Worm (Caenorhabditis elegans) whole organism, L2 larva: ENCODE results near the gene F37C12.14.

Experiments
- C34F6.9 ChIP-seq: fragments of 150-350 bp; optimal IDR thresholded peaks from 2 replicates; lab custom pipeline; 2014; ENCODE audit warnings: missing biosample characterization, missing genetic modification characterization
- F13H6.1 ChIP-seq: sonication (generic microtip); optimal IDR thresholded peaks from 2 replicates; lab custom pipeline; 2016; ENCODE audit warnings: missing genetic modification characterization, missing compliant biosample characterization
- Y55F3AM.14 ChIP-seq: fragments of 200-800 bp; sonication (Bioruptor generic); optimal IDR thresholded peaks from 2 replicates; lab custom pipeline; 2018; ENCODE audit warnings: mild to moderate bottlenecking, missing genetic modification characterization, missing compliant biosample characterization
- alr-1 ChIP-seq: fragments of 150-350 bp; optimal IDR thresholded peaks from 2 replicates; lab custom pipeline; 2014; ENCODE audit warnings: missing biosample characterization, missing genetic modification characterization
- aly-2 ChIP-seq: fragments of 150-350 bp; optimal IDR thresholded peaks from 2 replicates; lab custom pipeline; 2014; ENCODE audit warnings: missing biosample characterization, missing genetic modification characterization
- ama-1 ChIP-seq: fragments of 150-350 bp; optimal IDR thresholded peaks from 2 replicates; lab custom pipeline; 2018; ENCODE audit warnings: inconsistent platforms
- blmp-1 ChIP-seq: sonication (generic microtip); optimal IDR thresholded peaks from 2 replicates; lab custom pipeline; 2017; ENCODE audit warnings: missing genetic modification characterization, mild to moderate bottlenecking, missing compliant biosample characterization, antibody characterized with exemption, moderate library complexity; ENCODE audit not compliant: insufficient read depth
- ceh-16 ChIP-seq: fragments of 150-350 bp; optimal IDR thresholded peaks from 2 replicates; lab custom pipeline; 2014; ENCODE audit warnings: missing biosample characterization, missing genetic modification characterization
- ceh-82 ChIP-seq: fragments of 150-350 bp; optimal IDR thresholded peaks from 2 replicates; lab custom pipeline; 2014; ENCODE audit warnings: missing biosample characterization, missing genetic modification characterization
- crh-2 ChIP-seq: sonication (generic microtip); optimal IDR thresholded peaks from 2 replicates; lab custom pipeline; 2017; ENCODE audit warnings: missing biosample characterization, missing genetic modification characterization
- dmd-4 ChIP-seq: sonication (generic microtip); optimal IDR thresholded peaks from 2 replicates; lab custom pipeline; 2017; ENCODE audit warnings: missing biosample characterization, missing genetic modification characterization
- egl-27 ChIP-seq: sonication (generic microtip); optimal IDR thresholded peaks from 3 replicates; lab custom pipeline; 2017; ENCODE audit warnings: missing biosample characterization, missing genetic modification reagents, missing genetic modification characterization
- elt-1 ChIP-seq: fragments of 150-350 bp; optimal IDR thresholded peaks from 2 replicates; lab custom pipeline; 2014; ENCODE audit warnings: missing biosample characterization, missing genetic modification characterization
- elt-3 ChIP-seq: sonication (generic microtip); optimal IDR thresholded peaks from 2 replicates; lab custom pipeline; 2017; ENCODE audit warnings: missing biosample characterization, missing genetic modification characterization
- fos-1 ChIP-seq: fragments of 150-350 bp; optimal IDR thresholded peaks from 2 replicates; lab custom pipeline; 2014; ENCODE audit warnings: missing biosample characterization, missing genetic modification characterization
- gmeb-1 ChIP-seq: fragments of 150-350 bp; optimal IDR thresholded peaks from 2 replicates; lab custom pipeline; 2014; ENCODE audit warnings: missing biosample characterization, missing genetic modification characterization
- lin-11 ChIP-seq: fragments of 150-350 bp; sonication (generic microtip); optimal IDR thresholded peaks from 2 replicates; lab custom pipeline; 2014; ENCODE audit warnings: missing biosample characterization, missing genetic modification characterization, inconsistent platforms, mixed read lengths
- lin-13 ChIP-seq: fragments of 150-350 bp; optimal IDR thresholded peaks from 2 replicates; lab custom pipeline; 2014; ENCODE audit warnings: missing biosample characterization, missing genetic modification reagents, missing genetic modification characterization
- lsy-2 ChIP-seq, 2 experiments: fragments of 150-350 bp in 1 of 2; sonication (generic microtip) in 1 of 2; optimal IDR thresholded peaks; 2 replicates each; lab custom pipeline; 2014 to 2017; ENCODE audit warnings: missing biosample characterization in 2 of 2, missing genetic modification characterization in 2 of 2
- mab-5 ChIP-seq: fragments of 150-350 bp; optimal IDR thresholded peaks from 2 replicates; lab custom pipeline; 2014; ENCODE audit warnings: missing biosample characterization, missing genetic modification characterization
- mbf-1 ChIP-seq: sonication (generic microtip); optimal IDR thresholded peaks from 2 replicates; lab custom pipeline; 2017; ENCODE audit warnings: missing biosample characterization, missing genetic modification characterization
- mdl-1 ChIP-seq, 2 experiments: fragments of 150-350 bp in 1 of 2; sonication (generic microtip) in 1 of 2; optimal IDR thresholded peaks; 2 replicates each; lab custom pipeline; 2017; ENCODE audit warnings: missing biosample characterization in 2 of 2, missing genetic modification characterization in 2 of 2
- nhr-10 ChIP-seq: sonication (generic microtip); optimal IDR thresholded peaks from 2 replicates; lab custom pipeline; 2017; ENCODE audit warnings: missing biosample characterization, missing genetic modification characterization
- nhr-11 ChIP-seq: fragments of 150-350 bp; optimal IDR thresholded peaks from 2 replicates; lab custom pipeline; 2014; ENCODE audit warnings: missing biosample characterization, missing genetic modification characterization
- nhr-12 ChIP-seq: fragments of 150-350 bp; optimal IDR thresholded peaks from 2 replicates; lab custom pipeline; 2014; ENCODE audit warnings: missing biosample characterization, missing genetic modification characterization
- nhr-129 ChIP-seq: fragments of 150-350 bp; optimal IDR thresholded peaks from 2 replicates; lab custom pipeline; 2014; ENCODE audit warnings: missing biosample characterization, missing genetic modification characterization
- nhr-21 ChIP-seq: fragments of 150-350 bp; optimal IDR thresholded peaks from 2 replicates; lab custom pipeline; 2014; ENCODE audit warnings: missing biosample characterization, missing genetic modification characterization
- nhr-23 ChIP-seq: fragments of 150-350 bp; optimal IDR thresholded peaks from 2 replicates; lab custom pipeline; 2014; ENCODE audit warnings: missing biosample characterization, missing genetic modification reagents, missing genetic modification characterization
- nhr-237 ChIP-seq: fragments of 150-350 bp; optimal IDR thresholded peaks from 2 replicates; lab custom pipeline; 2014; ENCODE audit warnings: missing biosample characterization, missing genetic modification characterization
- nhr-25 ChIP-seq: fragments of 150-350 bp; sonication (generic microtip); optimal IDR thresholded peaks from 3 replicates; lab custom pipeline; 2014; ENCODE audit warnings: missing biosample characterization, missing genetic modification characterization
- nhr-77 ChIP-seq: fragments of 150-350 bp; optimal IDR thresholded peaks from 2 replicates; lab custom pipeline; 2014; ENCODE audit warnings: missing biosample characterization, missing genetic modification characterization
- sma-3 ChIP-seq: sonication (generic microtip); optimal IDR thresholded peaks from 2 replicates; lab custom pipeline; 2016; ENCODE audit warnings: missing genetic modification reagents, missing genetic modification characterization, missing compliant biosample characterization
- sma-9 ChIP-seq, 2 experiments: fragments of 150-350 bp in 1 of 2; sonication (generic microtip) in 1 of 2; optimal IDR thresholded peaks; 2 replicates each; lab custom pipeline; 2014 to 2016; ENCODE audit warnings: missing genetic modification characterization in 2 of 2, mild to moderate bottlenecking in 1 of 2, missing biosample characterization in 1 of 2, missing compliant biosample characterization in 1 of 2, missing genetic modification reagents in 1 of 2, moderate library complexity in 1 of 2
- snpc-4 ChIP-seq: fragments of 150-350 bp; optimal IDR thresholded peaks from 2 replicates; lab custom pipeline; 2014; ENCODE audit warnings: missing biosample characterization, missing genetic modification characterization
- unc-39 ChIP-seq: fragments of 150-350 bp; optimal IDR thresholded peaks from 2 replicates; lab custom pipeline; 2014; ENCODE audit warnings: missing biosample characterization, missing genetic modification characterization
- unc-55 ChIP-seq: fragments of 150-350 bp; sonication (generic microtip); optimal IDR thresholded peaks from 3 replicates; lab custom pipeline; 2014; ENCODE audit warnings: missing biosample characterization, missing genetic modification reagents, missing genetic modification characterization
- ztf-11 ChIP-seq: sonication (generic microtip); optimal IDR thresholded peaks from 2 replicates; lab custom pipeline; 2017; ENCODE audit warnings: missing biosample characterization, missing genetic modification characterization

The F37C12.14 gene

DNA sequence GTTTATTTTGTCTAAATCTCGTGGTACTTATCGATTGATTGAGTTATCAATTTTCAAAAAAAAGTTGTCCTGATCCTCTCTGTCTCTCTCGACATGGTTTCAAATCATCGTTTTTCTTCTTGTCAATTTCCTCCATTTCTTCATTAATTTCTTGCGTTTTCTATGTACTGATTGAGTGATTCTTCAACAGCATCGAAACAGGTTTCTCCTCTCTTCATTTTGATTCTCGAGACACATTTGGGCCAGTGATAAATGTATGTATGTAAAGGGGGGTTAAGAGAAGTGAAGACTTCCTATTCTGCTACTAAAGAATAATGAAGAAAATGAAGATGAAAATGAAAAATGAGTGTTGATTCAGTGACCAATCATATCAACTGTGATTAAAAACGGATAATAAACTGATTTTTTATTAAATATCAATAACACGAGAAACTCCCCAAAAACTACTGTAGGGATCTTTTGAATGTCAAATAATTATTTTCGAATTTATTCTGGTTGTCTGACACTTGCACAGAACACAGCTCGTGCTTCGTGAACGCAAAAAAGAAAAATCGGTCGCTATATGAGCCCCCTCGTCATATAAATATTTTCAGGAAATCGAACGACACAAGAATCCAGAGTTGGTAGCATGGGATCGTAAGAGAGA lies 17.9 kb upstream of the F37C12.14 start:
- TF ChIP-seq lin-13 (GFP tag; lab: Kevin White, UChicago) = no peak
- peak; percentile 75 for TF ChIP-seq egl-27 (tag; lab: Kevin White, UChicago)
- no peak for TF ChIP-seq C34F6.9
- TF ChIP-seq sma-3 (GFP tag; lab: Kevin White, UChicago) = peak; percentile 27
- TF ChIP-seq nhr-23 (tag; lab: Kevin White, UChicago) = no peak
- TF ChIP-seq ceh-82 (tag; lab: Kevin White, UChicago) = no peak
- TF ChIP-seq sma-9 (GFP tag; optimal IDR thresholded peaks at IDR 0.05; lab: Kevin White, UChicago) = peak; percentile 50
- TF ChIP-seq sma-9 (tag; optimal IDR thresholded peaks at IDR 0.05; lab: Kevin White, UChicago) = no peak
- TF ChIP-seq lin-11 = no peak
- no peak for TF ChIP-seq snpc-4 (tag; lab: Kevin White, UChicago)
- no peak for TF ChIP-seq nhr-10 (tag; lab: Kevin White, UChicago)
- TF ChIP-seq lsy-2 (tag; optimal IDR thresholded peaks at IDR 0.05; lab: Kevin White, UChicago) = peak in 1 of 2 experiments; percentile 20
- TF ChIP-seq gmeb-1 (tag; lab: Kevin White, UChicago) = peak; percentile 45
- peak; percentile 67 for TF ChIP-seq nhr-25 (tag; lab: Kevin White, UChicago)
- TF ChIP-seq elt-1 (tag; lab: Kevin White, UChicago) = no peak
- no peak for TF ChIP-seq alr-1 (tag; lab: Kevin White, UChicago)
- TF ChIP-seq nhr-21 = peak; percentile 65
- TF ChIP-seq aly-2 (tag; lab: Kevin White, UChicago) = no peak
- peak; percentile 6 for TF ChIP-seq blmp-1 (tag; lab: Kevin White, UChicago)
- no peak for TF ChIP-seq nhr-237
- TF ChIP-seq unc-55 (GFP tag; lab: Kevin White, UChicago) = no peak
- TF ChIP-seq fos-1 (tag; lab: Kevin White, UChicago) = peak; percentile 42
- no peak for TF ChIP-seq nhr-12
- TF ChIP-seq, all 48 proteins: peak for 9

DNA sequence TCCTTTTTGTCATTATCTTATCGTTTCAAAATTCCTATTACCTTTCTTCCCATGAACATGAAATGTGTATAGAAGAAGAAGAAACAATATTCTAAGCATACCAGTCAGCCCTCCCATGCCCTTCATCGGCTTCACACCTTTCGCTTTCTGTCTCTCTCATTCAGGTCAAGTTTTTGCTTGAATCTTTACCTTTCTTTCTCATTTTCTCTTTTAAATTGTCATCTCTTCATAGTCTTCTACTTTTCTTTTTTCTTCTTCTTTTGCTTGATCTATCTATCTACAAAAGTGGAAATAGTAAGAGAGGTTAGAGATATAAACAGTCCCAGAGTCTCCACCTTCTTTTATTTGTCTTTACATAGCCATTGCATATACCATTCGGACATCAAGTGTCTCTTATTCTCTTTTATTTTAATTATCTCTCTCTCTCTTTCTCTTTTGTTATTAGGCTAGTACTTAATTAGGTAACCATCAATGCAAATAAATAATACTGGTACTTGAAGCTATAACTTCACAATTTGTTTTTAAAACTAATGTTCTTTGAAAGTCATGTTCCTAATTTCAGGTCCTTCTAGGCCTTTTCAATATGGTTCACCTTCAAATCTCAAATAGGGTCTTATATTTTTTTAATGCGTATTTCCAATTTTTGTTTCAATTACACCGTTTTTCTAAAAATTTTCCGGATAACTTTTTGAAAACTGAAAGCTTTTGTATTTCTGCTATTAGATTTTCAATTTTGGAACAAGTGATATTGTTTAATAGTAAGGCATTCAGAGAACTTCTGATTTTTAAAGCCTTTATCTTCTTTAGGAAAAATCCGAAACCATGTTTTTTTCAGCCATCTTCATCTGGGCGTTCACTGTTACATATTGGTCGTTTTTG lies 16.2 kb upstream of the F37C12.14 start, which contains the start of gene dpy-31:
dpy-31 (plus strand) TSS at position 829 of the 879 bp plus-strand sequence.
- no peak for TF ChIP-seq mab-5 (tag; lab: Kevin White, UChicago)
- TF ChIP-seq ztf-11 (tag; lab: Kevin White, UChicago) = no peak
- peak; percentile 88 for TF ChIP-seq egl-27 (tag; lab: Kevin White, UChicago)
- TF ChIP-seq sma-3 (GFP tag; lab: Kevin White, UChicago) = peak; percentile 33
- peak; percentile 99 for TF ChIP-seq blmp-1 (tag; lab: Kevin White, UChicago)
- peak; percentile 27 for TF ChIP-seq fos-1 (tag; lab: Kevin White, UChicago)
- TF ChIP-seq ceh-16 (tag; lab: Kevin White, UChicago) = peak; percentile 22
- TF ChIP-seq mbf-1 (tag; lab: Kevin White, UChicago) = no peak
- peak; percentile 64 for TF ChIP-seq nhr-21
- TF ChIP-seq sma-9 (GFP tag; optimal IDR thresholded peaks at IDR 0.05; lab: Kevin White, UChicago) = peak; percentile 57
- TF ChIP-seq sma-9 (tag; optimal IDR thresholded peaks at IDR 0.05; lab: Kevin White, UChicago) = no peak
- TF ChIP-seq nhr-10 (tag; lab: Kevin White, UChicago) = no peak
- TF ChIP-seq nhr-25 (tag; lab: Kevin White, UChicago) = peak; percentile 90
- peak; percentile 39 for TF ChIP-seq crh-2 (tag; lab: Kevin White, UChicago)
- TF ChIP-seq lsy-2 (tag; optimal IDR thresholded peaks at IDR 0.05; lab: Kevin White, UChicago) = peak in 1 of 2 experiments; percentile 37

DNA sequence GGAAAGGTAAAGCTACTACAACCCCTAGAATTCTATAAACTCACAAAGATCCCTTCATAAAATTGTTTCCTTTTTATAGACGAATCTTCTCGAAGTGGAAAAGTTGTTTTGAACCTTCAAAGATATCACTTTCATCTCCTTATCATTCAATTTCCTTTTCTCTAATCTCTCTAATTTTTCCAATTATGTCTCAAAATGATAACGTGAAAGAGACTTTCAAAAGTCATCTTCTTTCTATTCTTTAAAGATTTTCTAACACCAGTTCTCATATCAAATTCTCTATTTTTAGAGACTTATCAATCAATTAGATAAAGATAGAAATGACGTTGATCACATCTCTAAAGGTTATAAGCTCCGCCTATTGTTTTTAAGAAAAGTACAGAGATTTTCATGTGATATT lies 14.1 kb upstream of the F37C12.14 start:
- no peak for TF ChIP-seq F13H6.1
- TF ChIP-seq nhr-237 = no peak
- peak; percentile 3 for TF ChIP-seq lin-13 (GFP tag; lab: Kevin White, UChicago)
- peak; percentile 70 for TF ChIP-seq nhr-25 (tag; lab: Kevin White, UChicago)
- TF ChIP-seq blmp-1 (tag; lab: Kevin White, UChicago) = peak; percentile 93
- TF ChIP-seq sma-3 (GFP tag; lab: Kevin White, UChicago) = peak; percentile 14
- peak; percentile 64 for TF ChIP-seq nhr-21
- TF ChIP-seq egl-27 (tag; lab: Kevin White, UChicago) = peak; percentile 16
- no peak for TF ChIP-seq alr-1 (tag; lab: Kevin White, UChicago)
- TF ChIP-seq mdl-1 (tag; optimal IDR thresholded peaks at IDR 0.05; lab: Kevin White, UChicago) = peak in 1 of 2 experiments; percentile 2
- TF ChIP-seq lsy-2 (tag; optimal IDR thresholded peaks at IDR 0.05; lab: Kevin White, UChicago) = peak in 1 of 2 experiments; percentile 4
- TF ChIP-seq gmeb-1 (tag; lab: Kevin White, UChicago) = no peak
- TF ChIP-seq, all 48 proteins: peak for 8

DNA sequence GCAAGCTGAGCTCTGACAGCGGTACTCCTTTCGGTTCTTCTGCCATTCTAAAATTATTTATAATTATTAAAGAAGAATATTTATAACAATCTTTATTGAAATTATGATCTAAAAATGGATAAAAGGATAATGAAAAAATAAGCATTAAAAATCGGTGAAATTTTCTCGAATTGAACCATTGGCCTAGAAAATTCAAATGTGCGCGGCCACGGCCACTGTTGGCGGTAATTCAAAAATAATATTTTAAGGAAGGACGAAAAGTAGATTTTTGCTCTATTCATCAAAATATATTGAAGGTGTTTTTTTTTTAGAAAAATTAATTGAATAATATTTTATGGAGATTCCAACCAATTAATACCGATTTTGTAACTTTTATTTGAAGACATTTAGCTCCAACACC lies 13.5 kb upstream of the F37C12.14 start, which contains the start of gene pfd-5:
pfd-5 (minus strand) TSS at position 47 of the 400 bp plus-strand sequence.
- peak; percentile 46 to 85 for TF ChIP-seq lsy-2 (tag; optimal IDR thresholded peaks at IDR 0.05; lab: Kevin White, UChicago)
- no peak for TF ChIP-seq dmd-4 (tag; lab: Kevin White, UChicago)
- TF ChIP-seq nhr-237 = no peak
- peak; percentile 27 for TF ChIP-seq lin-11
- no peak for TF ChIP-seq nhr-129 (tag; lab: Kevin White, UChicago)
- no peak for TF ChIP-seq aly-2 (tag; lab: Kevin White, UChicago)
- TF ChIP-seq nhr-77 (tag; lab: Kevin White, UChicago) = no peak
- peak; percentile 69 for TF ChIP-seq sma-9 (GFP tag; optimal IDR thresholded peaks at IDR 0.05; lab: Kevin White, UChicago)
- no peak for TF ChIP-seq sma-9 (tag; optimal IDR thresholded peaks at IDR 0.05; lab: Kevin White, UChicago)
- TF ChIP-seq C34F6.9 = peak; percentile 65
- no peak for TF ChIP-seq unc-39 (tag; lab: Kevin White, UChicago)
- no peak for TF ChIP-seq ama-1
- TF ChIP-seq mbf-1 (tag; lab: Kevin White, UChicago) = no peak
- no peak for TF ChIP-seq mdl-1 (tag; optimal IDR thresholded peaks at IDR 0.05; lab: Kevin White, UChicago)
- TF ChIP-seq elt-3 (tag; lab: Kevin White, UChicago) = no peak
- TF ChIP-seq sma-3 (GFP tag; lab: Kevin White, UChicago) = peak; percentile 63
- peak; percentile 78 for TF ChIP-seq unc-55 (GFP tag; lab: Kevin White, UChicago)
- TF ChIP-seq nhr-11 (tag; lab: Kevin White, UChicago) = no peak
- peak; percentile 35 for TF ChIP-seq crh-2 (tag; lab: Kevin White, UChicago)
- TF ChIP-seq nhr-23 (tag; lab: Kevin White, UChicago) = no peak
- peak; percentile 22 for TF ChIP-seq lin-13 (GFP tag; lab: Kevin White, UChicago)
- TF ChIP-seq gmeb-1 (tag; lab: Kevin White, UChicago) = peak; percentile 94
- peak; percentile 20 for TF ChIP-seq nhr-21
- TF ChIP-seq snpc-4 (tag; lab: Kevin White, UChicago) = peak; percentile 7
- no peak for TF ChIP-seq Y55F3AM.14 (GFP tag; lab: Kevin White, UChicago)
